Worm (Caenorhabditis elegans) whole organism, L3 larva: ENCODE measurements around the gene F35H8.2.
A peak's percentile ranks its signal among the peaks of the same experiment; 100 is the strongest.

Experiments used
- R02D3.7 ChIP-seq: fragments of 150-350 bp; optimal IDR thresholded peaks from 2 replicates; lab custom pipeline; 2014; ENCODE audit warnings: missing biosample characterization, missing genetic modification characterization
- ZK546.5 ChIP-seq: sonication (generic microtip); optimal IDR thresholded peaks from 2 replicates; lab custom pipeline; 2017; ENCODE audit warnings: missing biosample characterization, missing genetic modification characterization
- aly-2 ChIP-seq: fragments of 150-350 bp; optimal IDR thresholded peaks from 2 replicates; lab custom pipeline; 2014; ENCODE audit warnings: missing biosample characterization, missing genetic modification characterization
- ama-1 ChIP-seq: fragments of 150-350 bp; optimal IDR thresholded peaks from 2 replicates; lab custom pipeline; 2018
- ceh-16 ChIP-seq: sonication (generic microtip); optimal IDR thresholded peaks from 2 replicates; lab custom pipeline; 2017; ENCODE audit warnings: missing biosample characterization, missing genetic modification characterization
- ceh-28 ChIP-seq: fragments of 150-350 bp; optimal IDR thresholded peaks from 2 replicates; lab custom pipeline; 2014; ENCODE audit warnings: missing biosample characterization, missing genetic modification reagents, missing genetic modification characterization
- ceh-82 ChIP-seq: fragments of 150-350 bp; optimal IDR thresholded peaks from 2 replicates; lab custom pipeline; 2014; ENCODE audit warnings: missing biosample characterization, missing genetic modification characterization
- ceh-9 ChIP-seq: sonication (generic microtip); optimal IDR thresholded peaks from 2 replicates; lab custom pipeline; 2018; ENCODE audit warnings: missing biosample characterization, missing genetic modification characterization
- daf-12 ChIP-seq: fragments of 150-350 bp; optimal IDR thresholded peaks from 2 replicates; lab custom pipeline; 2014; ENCODE audit warnings: missing biosample characterization, missing genetic modification reagents, missing genetic modification characterization
- egl-27 ChIP-seq: sonication (generic microtip); optimal IDR thresholded peaks from 4 replicates; lab custom pipeline; 2017; ENCODE audit warnings: missing biosample characterization, missing genetic modification reagents, missing genetic modification characterization
- elt-1 ChIP-seq: fragments of 150-350 bp; optimal IDR thresholded peaks from 2 replicates; lab custom pipeline; 2014; ENCODE audit warnings: missing biosample characterization, missing genetic modification characterization
- elt-2 ChIP-seq: sonication (generic microtip); optimal IDR thresholded peaks from 2 replicates; lab custom pipeline; 2016; ENCODE audit warnings: missing genetic modification reagents, mild to moderate bottlenecking, missing genetic modification characterization, missing compliant biosample characterization
- elt-3 ChIP-seq, 3 experiments: fragments of 150-350 bp in 1 of 3; sonication (generic microtip) in 2 of 3; optimal IDR thresholded peaks; 2 replicates in 2 of 3; 4 replicates in 1 of 3; lab custom pipeline; 2014 to 2017; ENCODE audit warnings: missing biosample characterization in 3 of 3, missing genetic modification characterization in 3 of 3
- fkh-10 ChIP-seq: sonication (generic microtip); optimal IDR thresholded peaks from 2 replicates; lab custom pipeline; 2017; ENCODE audit warnings: missing biosample characterization, missing genetic modification reagents, missing genetic modification characterization
- fkh-2 ChIP-seq: fragments of 150-350 bp; optimal IDR thresholded peaks from 2 replicates; lab custom pipeline; 2014; ENCODE audit warnings: missing biosample characterization, missing genetic modification reagents, missing genetic modification characterization
- fos-1 ChIP-seq: fragments of 150-350 bp; optimal IDR thresholded peaks from 2 replicates; lab custom pipeline; 2014; ENCODE audit warnings: missing biosample characterization, missing genetic modification characterization
- hmg-11 ChIP-seq: sonication (generic microtip); optimal IDR thresholded peaks from 2 replicates; lab custom pipeline; 2016; ENCODE audit warnings: missing genetic modification characterization, missing compliant biosample characterization
- jun-1 ChIP-seq: fragments of 150-350 bp; optimal IDR thresholded peaks from 2 replicates; lab custom pipeline; 2014; ENCODE audit warnings: missing biosample characterization, missing genetic modification reagents, missing genetic modification characterization
- lin-15B ChIP-seq: fragments of 150-350 bp; optimal IDR thresholded peaks from 2 replicates; lab custom pipeline; 2014; ENCODE audit warnings: missing biosample characterization, missing genetic modification characterization
- lin-39 ChIP-seq: fragments of 150-350 bp; optimal IDR thresholded peaks from 2 replicates; lab custom pipeline; 2018; ENCODE audit warnings: missing biosample characterization, missing genetic modification reagents, missing genetic modification characterization
- lsy-12 ChIP-seq: sonication (generic microtip); optimal IDR thresholded peaks from 2 replicates; lab custom pipeline; 2016; ENCODE audit warnings: mild to moderate bottlenecking, missing genetic modification characterization, missing compliant biosample characterization
- mdl-1 ChIP-seq: fragments of 150-350 bp; optimal IDR thresholded peaks from 2 replicates; lab custom pipeline; 2014; ENCODE audit warnings: missing biosample characterization, missing genetic modification characterization
- mml-1 ChIP-seq: fragments of 150-350 bp; sonication (generic microtip); optimal IDR thresholded peaks from 3 replicates; lab custom pipeline; 2014; ENCODE audit warnings: missing biosample characterization, missing genetic modification characterization
- nfya-1 ChIP-seq: sonication (generic microtip); optimal IDR thresholded peaks from 2 replicates; lab custom pipeline; 2017; ENCODE audit warnings: missing genetic modification characterization, mild to moderate bottlenecking, missing compliant biosample characterization, antibody characterized with exemption, moderate library complexity; ENCODE audit not compliant: insufficient read depth
- nhr-11 ChIP-seq: fragments of 150-350 bp; optimal IDR thresholded peaks from 2 replicates; lab custom pipeline; 2014; ENCODE audit warnings: missing biosample characterization, missing genetic modification characterization
- nhr-12 ChIP-seq: fragments of 150-350 bp; optimal IDR thresholded peaks from 2 replicates; lab custom pipeline; 2014; ENCODE audit warnings: missing biosample characterization, missing genetic modification characterization
- nhr-23 ChIP-seq: fragments of 150-350 bp; optimal IDR thresholded peaks from 2 replicates; lab custom pipeline; 2014; ENCODE audit warnings: missing biosample characterization, missing genetic modification reagents, missing genetic modification characterization
- nhr-237 ChIP-seq: fragments of 150-350 bp; optimal IDR thresholded peaks from 2 replicates; lab custom pipeline; 2014; ENCODE audit warnings: missing biosample characterization, missing genetic modification characterization
- nhr-25 ChIP-seq: sonication (generic microtip); optimal IDR thresholded peaks from 2 replicates; lab custom pipeline; 2017; ENCODE audit warnings: missing biosample characterization, missing genetic modification characterization
- nhr-28 ChIP-seq: fragments of 150-350 bp; optimal IDR thresholded peaks from 2 replicates; lab custom pipeline; 2014; ENCODE audit warnings: missing biosample characterization, missing genetic modification characterization
- nhr-43 ChIP-seq: sonication (generic microtip); optimal IDR thresholded peaks from 2 replicates; lab custom pipeline; 2016; ENCODE audit warnings: mild to moderate bottlenecking, missing genetic modification characterization, missing compliant biosample characterization; ENCODE audit not compliant: poor library complexity, severe bottlenecking
- nhr-67 ChIP-seq: fragments of 150-350 bp; optimal IDR thresholded peaks from 2 replicates; lab custom pipeline; 2014; ENCODE audit warnings: missing biosample characterization, missing genetic modification characterization
- nhr-76 ChIP-seq: fragments of 150-350 bp; sonication (generic microtip); optimal IDR thresholded peaks from 5 replicates; lab custom pipeline; 2014; ENCODE audit warnings: missing biosample characterization, missing genetic modification characterization
- nhr-77 ChIP-seq: fragments of 150-350 bp; optimal IDR thresholded peaks from 2 replicates; lab custom pipeline; 2014; ENCODE audit warnings: missing biosample characterization, missing genetic modification characterization
- pha-4 ChIP-seq: fragments of 150-350 bp; optimal IDR thresholded peaks from 2 replicates; lab custom pipeline; 2014; ENCODE audit warnings: missing biosample characterization, missing genetic modification reagents, missing genetic modification characterization
- pqm-1 ChIP-seq: fragments of 150-350 bp; optimal IDR thresholded peaks from 2 replicates; lab custom pipeline; 2017; ENCODE audit warnings: missing biosample characterization, missing genetic modification characterization, inconsistent platforms
- skn-1 ChIP-seq: fragments of 150-350 bp; optimal IDR thresholded peaks from 2 replicates; lab custom pipeline; 2014; ENCODE audit warnings: missing biosample characterization, missing genetic modification characterization
- snpc-4 ChIP-seq: fragments of 150-350 bp; optimal IDR thresholded peaks from 2 replicates; lab custom pipeline; 2014; ENCODE audit warnings: missing biosample characterization, missing genetic modification characterization
- tbx-2 ChIP-seq: sonication (generic microtip); optimal IDR thresholded peaks from 2 replicates; lab custom pipeline; 2016; ENCODE audit warnings: mild to moderate bottlenecking, missing genetic modification characterization, missing compliant biosample characterization
- unc-39 ChIP-seq: sonication (generic microtip); optimal IDR thresholded peaks from 4 replicates; lab custom pipeline; 2017; ENCODE audit warnings: missing biosample characterization, missing genetic modification characterization
- unc-62 ChIP-seq: fragments of 150-350 bp; sonication (generic microtip); optimal IDR thresholded peaks from 4 replicates; lab custom pipeline; 2014; ENCODE audit warnings: missing biosample characterization, missing genetic modification reagents, missing genetic modification characterization
- zag-1 ChIP-seq: fragments of 150-350 bp; optimal IDR thresholded peaks from 2 replicates; lab custom pipeline; 2014; ENCODE audit warnings: missing biosample characterization, missing genetic modification characterization
- ztf-11 ChIP-seq: fragments of 150-350 bp; optimal IDR thresholded peaks from 2 replicates; lab custom pipeline; 2014; ENCODE audit warnings: missing biosample characterization, missing genetic modification characterization
- ztf-4 ChIP-seq: fragments of 150-350 bp; optimal IDR thresholded peaks from 2 replicates; lab custom pipeline; 2014; ENCODE audit warnings: missing biosample characterization, missing genetic modification characterization

The F35H8.2 gene

DNA sequence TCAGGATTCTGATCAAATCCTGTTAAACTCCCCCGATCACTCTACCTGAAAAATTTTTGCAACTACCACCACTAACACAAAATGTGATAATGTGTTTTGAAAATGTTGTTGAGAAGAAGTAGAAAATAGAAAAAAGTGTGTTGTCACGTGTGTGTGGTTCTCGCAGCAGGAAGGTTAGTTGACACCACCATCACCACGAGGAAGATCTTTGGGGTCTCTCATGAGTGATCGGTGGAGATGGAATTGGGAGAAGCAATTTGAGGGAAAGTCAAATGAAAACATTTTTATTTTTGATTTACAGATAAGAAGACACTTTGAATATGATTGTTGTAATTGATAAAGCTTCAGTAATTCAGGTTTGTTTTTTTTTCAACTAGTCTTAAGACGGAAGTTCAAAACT is 46.4 kb downstream of the F35H8.2 start:
- TF ChIP-seq ceh-16 (tag; lab: Kevin White, UChicago), result no peak
- TF ChIP-seq ceh-9 (tag; lab: Kevin White, UChicago), result no peak
- TF ChIP-seq egl-27, result no peak
- TF ChIP-seq ama-1 (lab: Kevin White, UChicago), result peak; percentile 77
- peak; percentile 40 for TF ChIP-seq mdl-1 (tag; lab: Kevin White, UChicago)
- TF ChIP-seq nhr-23, result peak; percentile 77
- no peak for TF ChIP-seq fkh-2 (tag; lab: Kevin White, UChicago)
- TF ChIP-seq lin-15B (tag; lab: Kevin White, UChicago), result no peak
- no peak for TF ChIP-seq daf-12 (tag; lab: Kevin White, UChicago)
- no peak for TF ChIP-seq R02D3.7 (tag; lab: Kevin White, UChicago)
- no peak for TF ChIP-seq nhr-237 (tag; lab: Kevin White, UChicago)
- peak; percentile 68 for TF ChIP-seq nhr-43
- TF ChIP-seq jun-1 (tag; lab: Kevin White, UChicago), result peak; percentile 41
- TF ChIP-seq nfya-1 (tag; lab: Kevin White, UChicago), result peak; percentile 26
- TF ChIP-seq mml-1, result no peak
- peak; percentile 83 for TF ChIP-seq elt-1
- TF ChIP-seq pha-4 (tag; lab: Kevin White, UChicago), result peak; percentile 16
- no peak for TF ChIP-seq tbx-2 (tag; lab: Kevin White, UChicago)
- no peak for TF ChIP-seq lsy-12
- TF ChIP-seq ztf-11 (tag; lab: Kevin White, UChicago), result no peak
- TF ChIP-seq fos-1, result no peak
- peak; percentile 69 for TF ChIP-seq nhr-25 (tag; lab: Kevin White, UChicago)
- no peak for TF ChIP-seq fkh-10
- peak; percentile 53 for TF ChIP-seq elt-2 (tag; lab: Kevin White, UChicago)
- peak; percentile 79 for TF ChIP-seq nhr-11
- TF ChIP-seq nhr-77 (tag; lab: Kevin White, UChicago), result no peak
- TF ChIP-seq nhr-28 (tag; lab: Kevin White, UChicago), result no peak
- peak; percentile 45 for TF ChIP-seq pqm-1
- no peak for TF ChIP-seq unc-62 (GFP tag; lab: Kevin White, UChicago)
- no peak for TF ChIP-seq zag-1 (tag; lab: Kevin White, UChicago)
- no peak for TF ChIP-seq skn-1 (tag; lab: Kevin White, UChicago)

- TF ChIP-seq nhr-23 (peak; percentile 44), nfya-1 (tag; lab: Kevin White, UChicago) (no peak), nhr-76 (no peak), unc-62 (GFP tag; lab: Kevin White, UChicago) (no peak), nhr-11 (peak; percentile 34), ama-1 (lab: Kevin White, UChicago) (peak; percentile 12)
Observed at ce11 chrII:9602566-9602965, 47.3 kb downstream of the F35H8.2 start.

ce11 chrII:9603419-9603818 is 48.1 kb downstream of the F35H8.2 start:
- peak; percentile 97 for TF ChIP-seq nhr-25 (tag; lab: Kevin White, UChicago)
- TF ChIP-seq lsy-12, result peak; percentile 86
- TF ChIP-seq nhr-28 (tag; lab: Kevin White, UChicago), result no peak
- TF ChIP-seq ceh-9 (tag; lab: Kevin White, UChicago), result no peak
- no peak for TF ChIP-seq zag-1 (tag; lab: Kevin White, UChicago)
- TF ChIP-seq fos-1, result no peak
- no peak for TF ChIP-seq nhr-67 (tag; lab: Kevin White, UChicago)
- TF ChIP-seq lin-15B (tag; lab: Kevin White, UChicago), result peak; percentile 63
- peak; percentile 75 for TF ChIP-seq ama-1 (lab: Kevin White, UChicago)
- peak; percentile 73 for TF ChIP-seq elt-1
- TF ChIP-seq nfya-1 (tag; lab: Kevin White, UChicago), result peak; percentile 94
- peak; percentile 91 for TF ChIP-seq unc-62 (GFP tag; lab: Kevin White, UChicago)
- peak in 2 of 3 experiments; percentile 9 to 91 for TF ChIP-seq elt-3 (tag; optimal IDR thresholded peaks at IDR 0.05; lab: Kevin White, UChicago)
- TF ChIP-seq tbx-2 (tag; lab: Kevin White, UChicago), result peak; percentile 74
- TF ChIP-seq mdl-1 (tag; lab: Kevin White, UChicago), result peak; percentile 100
- peak; percentile 86 for TF ChIP-seq lin-39 (tag; lab: Kevin White, UChicago)
- peak; percentile 97 for TF ChIP-seq nhr-43
- TF ChIP-seq mml-1, result peak; percentile 69
- TF ChIP-seq daf-12 (tag; lab: Kevin White, UChicago), result peak; percentile 10
- no peak for TF ChIP-seq ztf-11 (tag; lab: Kevin White, UChicago)
- TF ChIP-seq nhr-76, result peak; percentile 67
- TF ChIP-seq egl-27, result peak; percentile 41
- TF ChIP-seq fkh-2 (tag; lab: Kevin White, UChicago), result peak; percentile 88
- peak; percentile 99 for TF ChIP-seq pha-4 (tag; lab: Kevin White, UChicago)
- TF ChIP-seq nhr-11, result peak; percentile 98
- peak; percentile 42 for TF ChIP-seq snpc-4
- no peak for TF ChIP-seq ceh-82 (tag; lab: Kevin White, UChicago)
- TF ChIP-seq unc-39 (tag; lab: Kevin White, UChicago), result no peak
- TF ChIP-seq R02D3.7 (tag; lab: Kevin White, UChicago), result peak; percentile 52
- no peak for TF ChIP-seq fkh-10
- TF ChIP-seq nhr-77 (tag; lab: Kevin White, UChicago), result no peak
- peak; percentile 97 for TF ChIP-seq jun-1 (tag; lab: Kevin White, UChicago)
- no peak for TF ChIP-seq aly-2 (tag; lab: Kevin White, UChicago)
- peak; percentile 87 for TF ChIP-seq hmg-11 (tag; lab: Kevin White, UChicago)
- peak; percentile 75 for TF ChIP-seq ztf-4 (tag; lab: Kevin White, UChicago)
- peak; percentile 81 for TF ChIP-seq ceh-28 (tag; lab: Kevin White, UChicago)
- peak; percentile 98 for TF ChIP-seq pqm-1
- TF ChIP-seq nhr-12 (tag; lab: Kevin White, UChicago), result no peak
- TF ChIP-seq ceh-16 (tag; lab: Kevin White, UChicago), result no peak
- TF ChIP-seq nhr-237 (tag; lab: Kevin White, UChicago), result no peak
- no peak for TF ChIP-seq ZK546.5 (tag; lab: Kevin White, UChicago)
- TF ChIP-seq elt-2 (tag; lab: Kevin White, UChicago), result peak; percentile 91
